Fruit fly (Drosophila melanogaster): ENCODE data around the gene trbl.

The trbl gene

dm6 chr3L:20366074-20366473 lies 35.3 kb downstream of the trbl start:
- TF ChIP-seq noc (tag; optimal IDR thresholded peaks at IDR 0.05) = no peak

DNA sequence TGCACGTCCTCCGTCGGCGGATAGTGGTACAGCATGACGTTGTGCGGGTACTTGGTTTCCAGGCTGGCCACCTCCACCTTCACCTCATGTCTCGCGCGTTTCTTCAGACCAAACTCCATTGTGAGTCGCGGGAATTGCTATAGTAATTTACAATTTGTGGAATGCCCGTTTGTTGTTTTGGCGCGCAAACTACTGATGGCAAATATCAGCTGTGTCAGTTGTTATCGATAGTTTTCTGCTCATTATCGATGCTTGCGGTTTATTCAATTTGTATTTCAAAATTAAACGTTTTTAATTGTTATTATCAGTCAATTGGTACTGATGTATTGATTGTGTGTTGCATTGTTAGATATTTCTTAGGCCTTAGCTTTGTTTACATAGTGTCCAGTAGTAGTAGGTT lies 40.0 kb downstream of the trbl start, which contains the start of gene Prim2:
Prim2 (minus strand) TSS at position 197 of the 400 bp plus-strand sequence.
- TF ChIP-seq noc (tag; optimal IDR thresholded peaks at IDR 0.05) = no peak

- no peak for TF ChIP-seq noc (tag; optimal IDR thresholded peaks at IDR 0.05)
Observed at dm6 chr3L:20358212-20358611, 43.2 kb downstream of the trbl start, which contains the start of gene CG5665. CG5665 (plus strand) TSS chr3L:20358512.

DNA sequence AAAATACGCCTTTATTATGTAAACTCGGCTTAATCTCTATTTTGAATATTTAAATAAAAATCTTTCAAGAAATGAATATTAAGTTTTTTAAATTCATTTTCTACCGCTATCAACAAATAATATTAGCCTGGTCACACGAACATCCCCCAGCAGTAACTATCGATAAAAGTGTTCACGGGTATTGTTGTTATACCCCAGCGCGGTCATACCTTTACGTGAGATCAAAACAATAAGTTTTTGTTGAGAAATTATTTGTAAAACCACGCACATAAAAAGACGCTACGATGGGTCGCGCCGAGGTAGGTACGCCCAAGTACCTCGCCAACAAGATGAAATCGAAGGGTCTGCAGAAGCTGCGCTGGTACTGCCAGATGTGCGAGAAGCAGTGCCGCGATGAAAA lies 44.8 kb downstream of the trbl start, which contains the start of gene kin17:
kin17 (plus strand) TSS at position 195 of the 400 bp plus-strand sequence.
- TF ChIP-seq noc (tag; optimal IDR thresholded peaks at IDR 0.05) = no peak

DNA sequence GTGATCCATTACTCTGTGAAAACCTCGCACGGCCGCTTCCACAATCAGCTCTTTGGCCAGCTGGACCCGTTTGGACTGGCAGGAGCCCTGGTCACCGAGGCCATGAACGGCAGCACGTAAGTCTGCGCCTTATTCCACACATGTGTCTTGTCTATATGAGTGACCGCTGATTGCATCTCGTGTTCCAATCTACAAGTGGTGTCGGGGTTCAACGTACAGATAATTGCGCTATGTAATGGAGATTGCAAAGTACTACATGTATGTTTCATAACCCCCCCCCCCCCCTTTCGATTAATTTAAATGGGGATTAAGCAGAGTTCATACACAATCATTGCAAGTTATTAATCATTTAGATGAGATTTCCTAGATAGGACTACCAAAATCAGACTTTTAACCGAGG lies 46.5 kb downstream of the trbl start:
- no peak for TF ChIP-seq noc (tag; optimal IDR thresholded peaks at IDR 0.05)

DNA sequence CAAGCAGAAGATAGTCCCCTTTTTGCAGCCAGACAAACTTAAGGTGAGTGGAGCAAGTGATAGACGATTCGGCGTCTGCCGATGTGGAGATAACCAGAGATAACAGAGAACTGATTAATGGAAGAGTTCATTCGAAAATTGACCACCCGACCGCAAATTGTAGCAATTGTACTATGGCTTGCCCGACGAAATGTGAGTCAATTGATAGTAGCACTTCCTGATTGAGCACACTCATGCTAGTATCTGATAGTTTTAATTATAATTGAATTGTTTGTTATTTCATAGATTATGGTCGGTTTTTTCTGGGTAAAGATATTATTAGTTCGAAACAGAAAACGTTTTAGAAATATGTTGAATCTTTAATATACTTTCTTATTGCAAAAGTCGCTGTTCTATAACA lies 47.0 kb downstream of the trbl start:
- no peak for TF ChIP-seq noc (tag; optimal IDR thresholded peaks at IDR 0.05)

dm6 chr3L:20353726-20354332 lies 47.6 kb downstream of the trbl start:
- no peak for TF ChIP-seq noc (tag; optimal IDR thresholded peaks at IDR 0.05)

dm6 chr3L:20353149-20353548 lies 48.3 kb downstream of the trbl start, which contains the start of gene CG5618:
CG5618 (plus strand) TSS chr3L:20353449.
- no peak for TF ChIP-seq noc (tag; optimal IDR thresholded peaks at IDR 0.05)

DNA sequence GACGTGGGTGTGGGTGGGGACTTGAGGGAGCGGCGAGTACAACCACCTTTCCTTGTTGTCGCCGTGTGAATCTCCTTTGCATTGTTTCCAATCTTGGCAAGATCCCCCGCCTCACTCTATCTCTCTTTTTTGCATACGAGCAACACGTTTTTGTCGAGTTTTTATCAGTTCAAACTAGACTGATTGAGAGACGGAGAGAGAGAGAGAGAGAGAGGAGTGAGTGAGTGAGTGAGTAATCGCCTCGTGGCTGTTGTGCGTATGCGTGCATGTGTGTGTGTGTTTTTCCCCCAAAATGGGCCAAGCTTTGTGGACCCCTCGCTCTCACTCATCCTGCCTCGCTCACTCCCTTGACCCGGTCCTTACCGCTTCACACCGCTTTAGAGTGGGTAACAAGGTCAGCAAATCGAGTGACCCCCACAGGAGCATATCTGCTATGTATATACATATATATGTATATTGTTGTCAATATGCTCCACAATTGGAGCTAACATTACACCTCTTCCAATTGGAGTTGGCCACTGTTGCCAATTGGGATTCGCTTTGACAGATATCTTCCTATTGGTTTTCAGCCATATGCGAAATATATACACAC lies 52.0 kb downstream of the trbl start:
- no peak for TF ChIP-seq noc (tag; optimal IDR thresholded peaks at IDR 0.05)

DNA sequence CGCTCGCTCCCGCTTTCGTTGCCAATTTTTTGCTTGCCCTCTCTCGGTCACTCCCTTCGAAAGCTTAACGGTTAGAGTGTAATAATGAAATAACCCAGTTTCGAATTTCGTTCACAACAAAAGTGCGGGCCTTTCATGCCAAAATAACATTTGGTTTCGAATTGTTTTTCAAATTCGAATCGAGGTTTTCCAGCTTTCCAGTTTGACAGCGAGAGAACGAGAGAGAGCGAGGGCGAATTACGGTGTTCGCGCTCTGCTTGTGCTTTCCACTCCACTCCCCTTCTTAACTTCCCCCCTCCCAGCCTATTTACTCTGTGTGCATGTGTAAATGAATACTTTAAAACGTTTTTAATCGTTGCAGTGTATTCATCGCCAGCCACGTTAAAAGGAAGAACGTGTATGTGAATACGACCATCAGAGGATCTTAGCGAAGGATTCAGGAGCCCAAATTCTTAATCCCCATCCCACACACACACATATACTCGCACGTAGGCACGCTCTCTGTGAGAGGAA lies 52.8 kb downstream of the trbl start:
- no peak for TF ChIP-seq noc (tag; optimal IDR thresholded peaks at IDR 0.05)

dm6 chr3L:20347762-20348580 lies 53.4 kb downstream of the trbl start, which contains the start of the genes Rbbp5 and eRF1:
Rbbp5 (minus strand) TSS chr3L:20347942.
eRF1 (plus strand) TSS chr3L:20348355.
- peak; percentile 57 for TF ChIP-seq noc (tag; optimal IDR thresholded peaks at IDR 0.05)
